Fruit fly (Drosophila melanogaster): ENCODE results near the gene Nuak.

Gene Nuak

dm6 chr3R:10268101-10268864, 4.2 kb downstream of the Nuak start (continued):
- TF ChIP-seq CG14710 (tag; optimal IDR thresholded peaks at IDR 0.05) (peak; percentile 57), CG6175 (GFP tag; IDR thresholded peaks at IDR 0.05) (no peak; the same call in 2 of the 3 replicates), MESR4 (GFP tag; optimal IDR thresholded peaks at IDR 0.05) (no peak), CG32772 (GFP tag; IDR thresholded peaks at IDR 0.05) (peak; percentile 64), Fer1 (GFP tag; optimal IDR thresholded peaks at IDR 0.05) (peak; percentile 91), tll (GFP tag; optimal IDR thresholded peaks at IDR 0.05) (no peak), pho (GFP tag; optimal IDR thresholded peaks at IDR 0.05) (peak; percentile 83), stc (GFP tag; IDR thresholded peaks at IDR 0.05) (peak; percentile 77), CG4282 (GFP tag; optimal IDR thresholded peaks at IDR 0.05) (no peak), Dek (tag; optimal IDR thresholded peaks at IDR 0.05) (peak; percentile 86), ken (GFP tag; IDR thresholded peaks at IDR 0.05) (peak; percentile 38; the same call in 1 of the 3 replicates), emc (GFP tag; optimal IDR thresholded peaks at IDR 0.05) (peak; percentile 52), CG12659 (GFP tag; optimal IDR thresholded peaks at IDR 0.05) (peak; percentile 91), CG7839 (tag; optimal IDR thresholded peaks at IDR 0.05) (peak; percentile 90), org-1 (GFP tag; optimal IDR thresholded peaks at IDR 0.05) (peak; percentile 84), tup (GFP tag; optimal IDR thresholded peaks at IDR 0.05) (peak; percentile 52), hkb (optimal IDR thresholded peaks at IDR 0.05) (no peak), hkb (GFP tag; IDR thresholded peaks at IDR 0.05) (peak; percentile 85), az2 (GFP tag; optimal IDR thresholded peaks at IDR 0.05) (peak; percentile 65), Elba2 (GFP tag; optimal IDR thresholded peaks at IDR 0.05) (no peak), Hr39 (optimal IDR thresholded peaks at IDR 0.05) (no peak), run (tag; optimal IDR thresholded peaks at IDR 0.05) (peak; percentile 79), CG10147 (GFP tag; optimal IDR thresholded peaks at IDR 0.05) (peak; percentile 81), CG17385 (GFP tag; optimal IDR thresholded peaks at IDR 0.05) (peak; percentile 83), Ets97D (GFP tag; optimal IDR thresholded peaks at IDR 0.05) (peak; percentile 42), nerfin-1 (tag; optimal IDR thresholded peaks at IDR 0.05) (peak; percentile 65), E2f1 (GFP tag; IDR thresholded peaks at IDR 0.05) (peak; percentile 73), D19B (GFP tag; optimal IDR thresholded peaks at IDR 0.05) (peak; percentile 70), CG7745 (tag; optimal IDR thresholded peaks at IDR 0.05) (no peak), maf-S (GFP tag; optimal IDR thresholded peaks at IDR 0.05) (peak; percentile 69), CG13287 (GFP tag; IDR thresholded peaks at IDR 0.05; ENCODE audit: partially characterized antibody) (no peak; the same call in 1 of the 2 replicates), caup (GFP tag; optimal IDR thresholded peaks at IDR 0.05; ENCODE audit: severe bottlenecking) (peak; percentile 88), CG2199 (GFP tag; IDR thresholded peaks at IDR 0.05) (no peak), CG42726 (GFP tag; IDR thresholded peaks at IDR 0.05; ENCODE audit: partially characterized antibody) (no peak), CG14860 (GFP tag; IDR thresholded peaks at IDR 0.05; ENCODE audit: partially characterized antibody) (no peak), Hmr (GFP tag; optimal IDR thresholded peaks at IDR 0.05) (peak; percentile 89), CG14050 (GFP tag; IDR thresholded peaks at IDR 0.05) (peak; percentile 42), Xrp1 (GFP tag; IDR thresholded peaks at IDR 0.05) (peak; percentile 65; the same call in 1 of the 2 replicates), wor (GFP tag; IDR thresholded peaks at IDR 0.05) (peak; percentile 72), pum (GFP tag; optimal IDR thresholded peaks at IDR 0.05) (peak; percentile 76), dm (GFP tag; optimal IDR thresholded peaks at IDR 0.05) (peak; percentile 20), gce (GFP tag; IDR thresholded peaks at IDR 0.05) (0 out of 3 replicates have a peak, but pooled peaks have one; percentile 37), CG3847 (GFP tag; IDR thresholded peaks at IDR 0.05) (peak; percentile 70), CG1024 (GFP tag; IDR thresholded peaks at IDR 0.05) (no peak), CG17361 (GFP tag; IDR thresholded peaks at IDR 0.05) (peak; percentile 86), NK7.1 (GFP tag; optimal IDR thresholded peaks at IDR 0.05) (peak; percentile 63), CG10209 (GFP tag; optimal IDR thresholded peaks at IDR 0.05) (peak; percentile 86), CG6813 (GFP tag; optimal IDR thresholded peaks at IDR 0.05) (peak; percentile 41), ab (GFP tag; optimal IDR thresholded peaks at IDR 0.05) (peak; percentile 31)

Data from whole organism, embryonic.